Worm (Caenorhabditis elegans) whole organism, L4 larva: ENCODE results near the gene C25E10.4.

Experiments
- aly-2 ChIP-seq: sonication (generic microtip); optimal IDR thresholded peaks from 2 replicates; lab custom pipeline; 2018; ENCODE audit warnings: missing biosample characterization, missing genetic modification characterization
- jun-1 ChIP-seq: fragments of 150-350 bp; optimal IDR thresholded peaks from 2 replicates; lab custom pipeline; 2014; ENCODE audit warnings: missing biosample characterization, missing genetic modification reagents, missing genetic modification characterization
- lim-7 ChIP-seq: fragments of 200-800 bp; sonication (Bioruptor generic); IDR thresholded peaks from 2 replicates; pipeline ENCODE4 v1.3.6; 2022; ENCODE audit warnings: missing genetic modification characterization, missing compliant biosample characterization
- pqm-1 ChIP-seq: sonication (generic microtip); optimal IDR thresholded peaks from 2 replicates; lab custom pipeline; 2017; ENCODE audit warnings: missing biosample characterization, missing genetic modification characterization

DNA sequence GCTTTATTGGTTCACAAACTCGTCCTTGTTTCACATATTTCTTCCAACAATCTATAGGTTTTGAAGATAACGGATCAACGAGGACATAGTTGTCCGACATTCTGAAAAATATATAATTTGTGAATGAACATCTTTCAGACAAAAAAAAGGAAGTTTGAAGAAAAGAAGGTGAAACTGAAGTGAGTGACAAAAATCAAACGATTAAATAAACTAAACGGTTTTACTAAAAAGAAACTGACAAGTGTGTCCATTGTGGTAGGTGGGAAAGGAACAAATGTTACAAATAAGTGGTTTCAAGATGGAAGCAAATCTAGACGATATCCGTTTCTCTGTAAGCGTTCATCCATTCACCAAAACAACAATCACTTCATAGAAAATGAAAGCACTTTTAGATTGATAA lies 29.0 kb downstream of the C25E10.4 start, which contains the start of gene C25E10.12:
- no peak for TF ChIP-seq aly-2 (tag; lab: Kevin White, UChicago)
- TF ChIP-seq pqm-1 (tag; lab: Kevin White, UChicago) = no peak
- no peak for TF ChIP-seq lim-7 (GFP tag; lab: Robert Waterston, UW)
- no peak for TF ChIP-seq jun-1 (tag; lab: Kevin White, UChicago)
